Worm (Caenorhabditis elegans) whole organism, young adult: ENCODE data around the gene C39B5.2.

Source experiments
- C06A6.2 ChIP-seq: fragments of 200-800 bp; sonication (Bioruptor generic); conservative IDR thresholded peaks from 2 replicates; pipeline ENCODE4 v1.3.6; 2022; ENCODE audit warnings: missing genetic modification characterization, missing compliant biosample characterization
- F23B12.7 ChIP-seq: sonication (generic microtip); optimal IDR thresholded peaks from 2 replicates; lab custom pipeline; 2017; ENCODE audit warnings: missing genetic modification characterization, mild to moderate bottlenecking, missing compliant biosample characterization, antibody characterized with exemption, moderate library complexity; ENCODE audit not compliant: insufficient read depth
- F57A8.1 ChIP-seq: fragments of 200-800 bp; sonication (Bioruptor generic); optimal IDR thresholded peaks from 2 replicates; lab custom pipeline; 2018; ENCODE audit warnings: mild to moderate bottlenecking, missing genetic modification characterization, moderate library complexity, missing compliant biosample characterization
- bed-1 ChIP-seq: fragments of 200-800 bp; sonication (Bioruptor generic); IDR thresholded peaks from 2 replicates; pipeline ENCODE4 v1.3.6; 2022; ENCODE audit warnings: missing genetic modification reagents, missing genetic modification characterization, missing compliant biosample characterization
- ccch-3 ChIP-seq: fragments of 200-800 bp; sonication (Bioruptor generic); optimal IDR thresholded peaks from 2 replicates; lab custom pipeline; 2018; ENCODE audit warnings: mild to moderate bottlenecking, missing genetic modification characterization, missing compliant biosample characterization
- gei-17 ChIP-seq: fragments of 200-800 bp; sonication (Bioruptor generic); optimal IDR thresholded peaks from 2 replicates; lab custom pipeline; 2018; ENCODE audit warnings: mild to moderate bottlenecking, missing genetic modification characterization, missing compliant biosample characterization
- him-1 ChIP-seq: sonication (generic microtip); optimal IDR thresholded peaks from 2 replicates; lab custom pipeline; 2016; ENCODE audit warnings: missing genotype, missing genetic modification reagents, missing genetic modification characterization, missing compliant biosample characterization
- hmg-20 ChIP-seq: fragments of 200-800 bp; sonication (Bioruptor generic); IDR thresholded peaks from 2 replicates; pipeline ENCODE4 v1.3.6; 2022; ENCODE audit warnings: missing genetic modification reagents, missing genetic modification characterization, missing compliant biosample characterization
- lin-26 ChIP-seq: fragments of 200-800 bp; sonication (Bioruptor generic); IDR thresholded peaks from 2 replicates; pipeline ENCODE4 v1.3.6; 2022; ENCODE audit warnings: missing genetic modification reagents, missing genetic modification characterization, missing compliant biosample characterization
- nhr-90 ChIP-seq: sonication (generic microtip); optimal IDR thresholded peaks from 2 replicates; lab custom pipeline; 2016; ENCODE audit warnings: missing genotype, mild to moderate bottlenecking, missing genetic modification characterization, missing compliant biosample characterization
- sea-2 ChIP-seq: fragments of 200-800 bp; sonication (Bioruptor generic); IDR thresholded peaks from 2 replicates; pipeline ENCODE4 v1.3.6; 2022; ENCODE audit warnings: missing genetic modification characterization, missing compliant biosample characterization
- snpc-4 ChIP-seq, 5 experiments: fragments of 150-350 bp in 1 of 5; sonication (generic microtip) in 4 of 5; optimal IDR thresholded peaks; 2 replicates each; lab custom pipeline; 2014 to 2018; ENCODE audit warnings: missing genetic modification characterization in 5 of 5, missing biosample characterization in 3 of 5, antibody characterized with exemption in 2 of 5, mild to moderate bottlenecking in 2 of 5, missing compliant biosample characterization in 2 of 5, missing genotype in 2 of 5, moderate library complexity in 2 of 5, missing genetic modification reagents in 1 of 5

- no peak for TF ChIP-seq snpc-4 (GFP tag; optimal IDR thresholded peaks at IDR 0.05; lab: Kevin White, UChicago)
- no peak for TF ChIP-seq snpc-4 (tag; optimal IDR thresholded peaks at IDR 0.05; lab: Kevin White, UChicago)
- no peak for TF ChIP-seq ccch-3 (GFP tag; lab: Kevin White, UChicago)
- no peak for TF ChIP-seq F23B12.7 (tag; lab: Kevin White, UChicago)
- no peak for TF ChIP-seq bed-1
- no peak for TF ChIP-seq C06A6.2 (GFP tag; lab: Robert Waterston, UW)
- TF ChIP-seq sea-2 = no peak
- no peak for TF ChIP-seq nhr-90 (tag; lab: Kevin White, UChicago)
- no peak for TF ChIP-seq gei-17 (GFP tag; lab: Kevin White, UChicago)
- TF ChIP-seq him-1 = no peak
- TF ChIP-seq hmg-20 (GFP tag; lab: Robert Waterston, UW) = no peak
- no peak for TF ChIP-seq F57A8.1 (GFP tag; lab: Kevin White, UChicago)
- no peak for TF ChIP-seq lin-26 (GFP tag; lab: Robert Waterston, UW)
These were observed 37.4 kb downstream of the C39B5.2 start, which contains the start of gene fbxa-48 for ce11 chrIII:2272075-2272474.
